Worm (Caenorhabditis elegans) whole organism, young adult: ENCODE data around the gene math-13.

Experiments used
- D2030.7 ChIP-seq: fragments of 200-800 bp; sonication (Bioruptor generic); IDR thresholded peaks from 2 replicates; pipeline ENCODE4 v1.3.6; 2022; ENCODE audit warnings: missing genetic modification reagents, missing genetic modification characterization, missing compliant biosample characterization
- F22D6.2 ChIP-seq: sonication (generic microtip); optimal IDR thresholded peaks from 2 replicates; lab custom pipeline; 2016; ENCODE audit warnings: mild to moderate bottlenecking, missing genetic modification characterization, missing compliant biosample characterization
- F23B12.7 ChIP-seq: sonication (generic microtip); optimal IDR thresholded peaks from 2 replicates; lab custom pipeline; 2017; ENCODE audit warnings: missing genetic modification characterization, mild to moderate bottlenecking, missing compliant biosample characterization, antibody characterized with exemption, moderate library complexity; ENCODE audit not compliant: insufficient read depth
- T26A5.8 ChIP-seq: sonication (generic microtip); optimal IDR thresholded peaks from 2 replicates; lab custom pipeline; 2016; ENCODE audit warnings: missing genetic modification characterization, missing compliant biosample characterization
- Y53F4B.3 ChIP-seq: fragments of 200-800 bp; sonication (Bioruptor generic); IDR thresholded peaks from 2 replicates; pipeline ENCODE4 v1.3.6; 2022; ENCODE audit warnings: missing genetic modification reagents, missing genetic modification characterization, missing compliant biosample characterization
- Y53G8AR.9 ChIP-seq: fragments of 200-800 bp; sonication (Bioruptor generic); conservative IDR thresholded peaks from 2 replicates; pipeline ENCODE4 v1.3.6; 2022; ENCODE audit warnings: missing genetic modification reagents, missing genetic modification characterization, missing compliant biosample characterization
- Y56A3A.18 ChIP-seq: fragments of 200-800 bp; sonication (Bioruptor generic); IDR thresholded peaks from 2 replicates; pipeline ENCODE4 v1.3.6; 2022; ENCODE audit warnings: missing genetic modification reagents, missing genetic modification characterization, missing compliant biosample characterization
- aptf-2 ChIP-seq: fragments of 200-800 bp; sonication (Bioruptor generic); conservative IDR thresholded peaks from 2 replicates; pipeline ENCODE4 v1.3.6; 2022; ENCODE audit warnings: missing genetic modification reagents, missing genetic modification characterization, missing compliant biosample characterization
- atf-7 ChIP-seq: sonication (generic microtip); optimal IDR thresholded peaks from 2 replicates; lab custom pipeline; 2017; ENCODE audit warnings: mild to moderate bottlenecking, missing genetic modification characterization, missing compliant biosample characterization
- athp-1 ChIP-seq: sonication (generic microtip); optimal IDR thresholded peaks from 2 replicates; lab custom pipeline; 2017; ENCODE audit warnings: mild to moderate bottlenecking, missing genetic modification characterization, missing compliant biosample characterization
- attf-3 ChIP-seq: fragments of 200-800 bp; sonication (Bioruptor generic); conservative IDR thresholded peaks from 2 replicates; pipeline ENCODE4 v1.3.6; 2022; ENCODE audit warnings: missing genetic modification reagents, missing genetic modification characterization, missing compliant biosample characterization
- bed-2 ChIP-seq: fragments of 200-800 bp; sonication (Bioruptor generic); IDR thresholded peaks from 2 replicates; pipeline ENCODE4 v1.3.6; 2022; ENCODE audit warnings: missing genetic modification reagents, missing genetic modification characterization, missing compliant biosample characterization
- ccch-3 ChIP-seq: fragments of 200-800 bp; sonication (Bioruptor generic); optimal IDR thresholded peaks from 2 replicates; lab custom pipeline; 2018; ENCODE audit warnings: mild to moderate bottlenecking, missing genetic modification characterization, missing compliant biosample characterization
- cebp-2 ChIP-seq: fragments of 200-800 bp; sonication (Bioruptor generic); IDR thresholded peaks from 2 replicates; pipeline ENCODE4 v1.3.6; 2022; ENCODE audit warnings: missing genetic modification characterization, missing compliant biosample characterization
- ceh-100 ChIP-seq: fragments of 200-800 bp; sonication (Bioruptor generic); IDR thresholded peaks from 2 replicates; pipeline ENCODE4 v1.3.6; 2022; ENCODE audit warnings: missing genetic modification reagents, missing genetic modification characterization, missing compliant biosample characterization
- ceh-40 ChIP-seq: fragments of 200-800 bp; sonication (Bioruptor generic); IDR thresholded peaks from 2 replicates; pipeline ENCODE4 v1.3.6; 2022; ENCODE audit warnings: missing genetic modification characterization, missing compliant biosample characterization
- ceh-58 ChIP-seq: fragments of 200-800 bp; sonication (Bioruptor generic); IDR thresholded peaks from 2 replicates; pipeline ENCODE4 v1.3.6; 2022; ENCODE audit warnings: missing genetic modification characterization, missing compliant biosample characterization
- ceh-91 ChIP-seq: fragments of 200-800 bp; sonication (Bioruptor generic); IDR thresholded peaks from 2 replicates; pipeline ENCODE4 v1.3.6; 2022; ENCODE audit warnings: missing genetic modification reagents, missing genetic modification characterization, missing compliant biosample characterization
- dpl-1 ChIP-seq: fragments of 150-350 bp; optimal IDR thresholded peaks from 2 replicates; lab custom pipeline; 2014; ENCODE audit warnings: missing biosample characterization, missing genetic modification reagents, missing genetic modification characterization
- ekl-4 ChIP-seq: fragments of 200-800 bp; sonication (Bioruptor generic); IDR thresholded peaks from 2 replicates; pipeline ENCODE4 v1.3.6; 2022; ENCODE audit warnings: missing genetic modification reagents, missing genetic modification characterization, missing compliant biosample characterization
- hlh-12 ChIP-seq: sonication (generic microtip); optimal IDR thresholded peaks from 2 replicates; lab custom pipeline; 2016; ENCODE audit warnings: missing genetic modification characterization, missing compliant biosample characterization
- hsf-1 ChIP-seq: fragments of 200-800 bp; sonication (Bioruptor generic); IDR thresholded peaks from 2 replicates; pipeline ENCODE4 v1.3.6; 2022; ENCODE audit warnings: missing genetic modification reagents, missing genetic modification characterization, missing compliant biosample characterization
- lag-1 ChIP-seq: fragments of 200-800 bp; sonication (Bioruptor generic); IDR thresholded peaks from 2 replicates; pipeline ENCODE4 v1.3.6; 2022; ENCODE audit warnings: missing genetic modification reagents, missing genetic modification characterization, missing compliant biosample characterization
- let-526 ChIP-seq: fragments of 200-800 bp; sonication (Bioruptor generic); IDR thresholded peaks from 2 replicates; pipeline ENCODE4 v1.3.6; 2022; ENCODE audit warnings: missing genetic modification reagents, missing genetic modification characterization, missing compliant biosample characterization
- let-607 ChIP-seq, 2 experiments: fragments of 200-800 bp in 1 of 2; sonication (Bioruptor generic) in 1 of 2; sonication (generic microtip) in 1 of 2; optimal IDR thresholded peaks; 2 replicates each; lab custom pipeline; 2016 to 2018; ENCODE audit warnings: mild to moderate bottlenecking in 2 of 2, missing compliant biosample characterization in 2 of 2, missing genetic modification characterization in 2 of 2, moderate library complexity in 2 of 2, missing genotype in 1 of 2
- lin-35 ChIP-seq, 3 experiments: fragments of 150-350 bp in 2 of 3; sonication (generic microtip) in 1 of 3; optimal IDR thresholded peaks; 2 replicates each; lab custom pipeline; 2014 to 2018; ENCODE audit warnings: missing biosample characterization in 3 of 3, missing genetic modification characterization in 3 of 3, missing genetic modification reagents in 3 of 3
- lin-40 ChIP-seq: sonication (generic microtip); optimal IDR thresholded peaks from 2 replicates; lab custom pipeline; 2016; ENCODE audit warnings: missing genetic modification characterization, mild to moderate bottlenecking, missing compliant biosample characterization, missing genotype, missing genetic modification reagents
- lir-1 ChIP-seq: fragments of 200-800 bp; sonication (Bioruptor generic); conservative IDR thresholded peaks from 2 replicates; pipeline ENCODE4 v1.3.6; 2022; ENCODE audit warnings: missing genetic modification reagents, missing genetic modification characterization, missing compliant biosample characterization
- madf-10 ChIP-seq: sonication (generic microtip); optimal IDR thresholded peaks from 2 replicates; lab custom pipeline; 2016; ENCODE audit warnings: mild to moderate bottlenecking, missing genetic modification characterization, missing compliant biosample characterization
- nfyb-1 ChIP-seq: fragments of 200-800 bp; sonication (Bioruptor generic); IDR thresholded peaks from 2 replicates; pipeline ENCODE4 v1.3.6; 2022; ENCODE audit warnings: missing genetic modification reagents, missing genetic modification characterization, missing compliant biosample characterization
- nhr-120 ChIP-seq: fragments of 200-800 bp; sonication (Bioruptor generic); IDR thresholded peaks from 2 replicates; pipeline ENCODE4 v1.3.6; 2022; ENCODE audit warnings: missing genetic modification characterization, missing compliant biosample characterization
- rcor-1 ChIP-seq: fragments of 200-800 bp; sonication (Bioruptor generic); IDR thresholded peaks from 2 replicates; pipeline ENCODE4 v1.3.6; 2022; ENCODE audit warnings: missing genetic modification reagents, missing genetic modification characterization, missing compliant biosample characterization
- repo-1 ChIP-seq: sonication (generic microtip); optimal IDR thresholded peaks from 2 replicates; lab custom pipeline; 2017; ENCODE audit warnings: mild to moderate bottlenecking, missing genetic modification characterization, missing compliant biosample characterization
- sdz-38 ChIP-seq: sonication (generic microtip); optimal IDR thresholded peaks from 2 replicates; lab custom pipeline; 2016; ENCODE audit warnings: missing genotype, missing genetic modification characterization, missing compliant biosample characterization
- snpc-3.4 ChIP-seq: sonication (generic microtip); optimal IDR thresholded peaks from 2 replicates; lab custom pipeline; 2017; ENCODE audit warnings: missing genetic modification characterization, mild to moderate bottlenecking, missing compliant biosample characterization, antibody characterized with exemption, moderate library complexity, missing genotype, missing genetic modification reagents
- snpc-4 ChIP-seq, 5 experiments: fragments of 150-350 bp in 1 of 5; sonication (generic microtip) in 4 of 5; optimal IDR thresholded peaks; 2 replicates each; lab custom pipeline; 2014 to 2018; ENCODE audit warnings: missing genetic modification characterization in 5 of 5, missing biosample characterization in 3 of 5, antibody characterized with exemption in 2 of 5, mild to moderate bottlenecking in 2 of 5, missing compliant biosample characterization in 2 of 5, missing genotype in 2 of 5, moderate library complexity in 2 of 5, missing genetic modification reagents in 1 of 5
- sptf-2 ChIP-seq: fragments of 200-800 bp; sonication (Bioruptor generic); optimal IDR thresholded peaks from 2 replicates; lab custom pipeline; 2018; ENCODE audit warnings: mild to moderate bottlenecking, missing genetic modification characterization, missing compliant biosample characterization
- unc-62 ChIP-seq: fragments of 150-350 bp; optimal IDR thresholded peaks from 2 replicates; lab custom pipeline; 2014; ENCODE audit warnings: missing biosample characterization, missing genetic modification reagents, missing genetic modification characterization
- zfh-2 ChIP-seq: fragments of 200-800 bp; sonication (Bioruptor generic); conservative IDR thresholded peaks from 2 replicates; pipeline ENCODE4 v1.3.6; 2022; ENCODE audit warnings: missing genetic modification reagents, missing genetic modification characterization, missing compliant biosample characterization
- ztf-18 ChIP-seq: sonication (generic microtip); optimal IDR thresholded peaks from 2 replicates; lab custom pipeline; 2016; ENCODE audit warnings: missing genotype, mild to moderate bottlenecking, missing genetic modification characterization, missing compliant biosample characterization
- ztf-6 ChIP-seq: fragments of 200-800 bp; sonication (Bioruptor generic); IDR thresholded peaks from 2 replicates; pipeline ENCODE4 v1.3.6; 2022; ENCODE audit warnings: missing genetic modification reagents, missing genetic modification characterization, missing compliant biosample characterization

Gene math-13

DNA sequence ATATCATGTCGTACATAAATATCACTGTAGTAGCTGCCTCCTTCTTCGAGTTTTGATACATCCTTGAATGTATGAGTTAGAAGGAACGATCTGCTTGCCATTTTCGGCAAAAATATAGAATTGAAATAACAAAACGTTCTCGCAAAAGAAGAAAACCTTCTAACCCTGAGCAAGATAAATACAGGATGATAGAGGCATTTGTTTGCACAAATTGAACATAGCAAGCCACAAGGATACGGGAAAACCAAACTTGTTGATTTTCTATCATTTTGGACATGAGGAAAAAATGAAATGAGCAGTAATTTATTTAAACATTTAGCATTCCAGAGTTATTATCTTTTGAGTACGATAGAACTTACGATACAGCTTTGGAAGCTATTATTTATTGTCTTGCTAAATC, 13.3 kb downstream of the math-13 start, which contains the start of gene math-8:
math-8 (minus strand) TSS at position 101 of the 400 bp plus-strand sequence.
- TF ChIP-seq hlh-12 (tag; lab: Kevin White, UChicago) = no peak
- no peak for TF ChIP-seq lag-1 (GFP tag; lab: Robert Waterston, UW)
- no peak for TF ChIP-seq madf-10 (tag; lab: Kevin White, UChicago)
- TF ChIP-seq dpl-1 (GFP tag; lab: Kevin White, UChicago) = no peak
- no peak for TF ChIP-seq F22D6.2
- no peak for TF ChIP-seq nfyb-1 (GFP tag; lab: Robert Waterston, UW)
- no peak for TF ChIP-seq aptf-2
- no peak for TF ChIP-seq Y53G8AR.9 (GFP tag; lab: Robert Waterston, UW)

ce11 chrII:1890682-1891081, 14.9 kb downstream of the math-13 start, which contains the start of gene math-9:
TSS of gene math-9 (minus strand) at chrII:1890782.
- no peak for TF ChIP-seq let-607 (tag; optimal IDR thresholded peaks at IDR 0.05; lab: Kevin White, UChicago)
- TF ChIP-seq repo-1 (tag; lab: Kevin White, UChicago) = no peak
- no peak for TF ChIP-seq lin-35 (GFP tag; optimal IDR thresholded peaks at IDR 0.05; lab: Kevin White, UChicago)
- no peak for TF ChIP-seq ztf-6 (GFP tag; lab: Robert Waterston, UW)
- no peak for TF ChIP-seq lin-40 (tag; lab: Kevin White, UChicago)
- TF ChIP-seq atf-7 (tag; lab: Kevin White, UChicago) = no peak
- no peak for TF ChIP-seq ceh-100 (GFP tag; lab: Robert Waterston, UW)
- no peak for TF ChIP-seq T26A5.8 (tag; lab: Kevin White, UChicago)
- no peak for TF ChIP-seq let-526 (GFP tag; lab: Robert Waterston, UW)
- TF ChIP-seq bed-2 (GFP tag; lab: Robert Waterston, UW) = no peak
- no peak for TF ChIP-seq ccch-3 (GFP tag; lab: Kevin White, UChicago)
- TF ChIP-seq athp-1 (tag; lab: Kevin White, UChicago) = no peak
- TF ChIP-seq lir-1 (GFP tag; lab: Robert Waterston, UW) = no peak
- no peak for TF ChIP-seq F23B12.7 (tag; lab: Kevin White, UChicago)
- no peak for TF ChIP-seq ztf-18
- TF ChIP-seq Y53G8AR.9 (GFP tag; lab: Robert Waterston, UW) = no peak
- no peak for TF ChIP-seq attf-3
- no peak for TF ChIP-seq ekl-4 (GFP tag; lab: Robert Waterston, UW)
- no peak for TF ChIP-seq snpc-3.4 (tag; lab: Kevin White, UChicago)
- TF ChIP-seq Y56A3A.18 (GFP tag; lab: Robert Waterston, UW) = no peak
- TF ChIP-seq, all 124 proteins: peak for 0

ce11 chrII:1893912-1894311, 18.2 kb downstream of the math-13 start, which contains the start of gene C16C4.1:
TSS of gene C16C4.1 (plus strand) at chrII:1894212.
- TF ChIP-seq cebp-2 (GFP tag; lab: Robert Waterston, UW) (no peak), ztf-18 (no peak), sptf-2 (GFP tag; lab: Kevin White, UChicago) (no peak), Y53G8AR.9 (GFP tag; lab: Robert Waterston, UW) (no peak), snpc-4 (GFP tag; optimal IDR thresholded peaks at IDR 0.05; lab: Kevin White, UChicago) (no peak), snpc-4 (tag; optimal IDR thresholded peaks at IDR 0.05; lab: Kevin White, UChicago) (no peak), ceh-40 (GFP tag; lab: Robert Waterston, UW) (no peak), rcor-1 (no peak), sdz-38 (tag; lab: Kevin White, UChicago) (no peak), D2030.7 (GFP tag; lab: Robert Waterston, UW) (no peak), hsf-1 (no peak), ceh-58 (no peak), unc-62 (GFP tag; lab: Kevin White, UChicago) (no peak), hlh-12 (tag; lab: Kevin White, UChicago) (no peak), nhr-120 (no peak), nfyb-1 (GFP tag; lab: Robert Waterston, UW) (no peak), dpl-1 (GFP tag; lab: Kevin White, UChicago) (no peak), ceh-91 (GFP tag; lab: Robert Waterston, UW) (no peak), Y53F4B.3 (GFP tag; lab: Robert Waterston, UW) (no peak), zfh-2 (no peak)
